Fruit fly (Drosophila melanogaster) whole organism, embryonic: ENCODE measurements around the gene Bug22.
A peak's percentile ranks its signal among the peaks of the same experiment; 100 is the strongest.

Source experiments
- Abd-B ChIP-seq: fragments of 200-800 bp; sonication (Bioruptor generic); optimal IDR thresholded peaks from 2 replicates; lab custom pipeline; 2018; ENCODE audit warnings: missing biosample characterization, mild to moderate bottlenecking, missing genetic modification characterization, moderate library complexity
- Adf1 ChIP-seq: fragments of 200-800 bp; sonication (Bioruptor generic); IDR thresholded peaks from 2 replicates; pipeline ENCODE4 v1.3.6; 2022; ENCODE audit warnings: missing biosample characterization, missing genetic modification characterization
- Atf-2 ChIP-seq: fragments of 200-800 bp; sonication (Bioruptor generic); optimal IDR thresholded peaks from 2 replicates; lab custom pipeline; 2016; ENCODE audit warnings: missing biosample characterization, missing genetic modification characterization
- CG10462 ChIP-seq: fragments of 200-800 bp; sonication (Bioruptor generic); optimal IDR thresholded peaks from 2 replicates; lab custom pipeline; 2016; ENCODE audit warnings: missing biosample characterization, missing genetic modification characterization
- CG11398 ChIP-seq: fragments of 200-800 bp; sonication (Bioruptor generic); optimal IDR thresholded peaks from 2 replicates; lab custom pipeline; 2016; ENCODE audit warnings: missing biosample characterization, missing genetic modification characterization
- CG11504 ChIP-seq: fragments of 200-800 bp; sonication (Bioruptor generic); optimal IDR thresholded peaks from 3 replicates; lab custom pipeline; 2019; ENCODE audit warnings: missing biosample characterization, mild to moderate bottlenecking, missing genetic modification characterization, moderate library complexity
- CG11695 ChIP-seq: fragments of 200-800 bp; sonication (Bioruptor generic); IDR thresholded peaks from 3 replicates; pipeline ENCODE4 v1.3.6; 2022; ENCODE audit warnings: missing biosample characterization, missing genetic modification characterization
- CG11723 ChIP-seq: fragments of 200-800 bp; sonication (Bioruptor generic); optimal IDR thresholded peaks from 2 replicates; lab custom pipeline; 2017; ENCODE audit warnings: missing biosample characterization, mild to moderate bottlenecking, missing genetic modification characterization
- CG12219 ChIP-seq: fragments of 200-800 bp; sonication (Bioruptor generic); optimal IDR thresholded peaks from 3 replicates; lab custom pipeline; 2018; ENCODE audit warnings: missing biosample characterization, mild to moderate bottlenecking, missing genetic modification characterization
- CG13287 ChIP-seq: fragments of 200-800 bp; sonication (Bioruptor generic); IDR thresholded peaks from 2 replicates; pipeline ENCODE4 v1.3.6; 2022; ENCODE audit warnings: missing biosample characterization, missing genetic modification characterization; ENCODE audit not compliant: partially characterized antibody
- CG17186 ChIP-seq: fragments of 200-800 bp; sonication (Bioruptor generic); optimal IDR thresholded peaks from 3 replicates; lab custom pipeline; 2017; ENCODE audit warnings: missing biosample characterization, missing genetic modification reagents, missing genetic modification characterization
- CG17328 ChIP-seq: fragments of 200-800 bp; sonication (Bioruptor generic); IDR thresholded peaks from 2 replicates; pipeline ENCODE4 v1.3.6; 2022; ENCODE audit warnings: missing biosample characterization, missing genetic modification characterization
- CG17612 ChIP-seq: fragments of 200-800 bp; sonication (Bioruptor generic); IDR thresholded peaks from 2 replicates; pipeline ENCODE4 v1.3.6; 2022; ENCODE audit warnings: missing biosample characterization, missing genetic modification characterization
- CG17802 ChIP-seq: fragments of 200-800 bp; sonication (Bioruptor generic); optimal IDR thresholded peaks from 2 replicates; lab custom pipeline; 2018; ENCODE audit warnings: missing biosample characterization, mild to moderate bottlenecking, missing genetic modification characterization, moderate library complexity
- CG4328 ChIP-seq: fragments of 200-800 bp; sonication (Bioruptor generic); optimal IDR thresholded peaks from 3 replicates; lab custom pipeline; 2017; ENCODE audit warnings: missing biosample characterization, missing genetic modification reagents, missing genetic modification characterization
- CG4360 ChIP-seq: fragments of 200-800 bp; sonication (Bioruptor generic); IDR thresholded peaks from 2 replicates; pipeline ENCODE4 v1.3.6; 2022; ENCODE audit warnings: missing biosample characterization, missing genetic modification characterization
- CG6654 ChIP-seq: fragments of 200-800 bp; sonication (Bioruptor generic); optimal IDR thresholded peaks from 2 replicates; lab custom pipeline; 2017; ENCODE audit warnings: missing biosample characterization, mild to moderate bottlenecking, missing genetic modification characterization
- CG8281 ChIP-seq: fragments of 200-800 bp; sonication (Bioruptor generic); optimal IDR thresholded peaks from 2 replicates; lab custom pipeline; 2018; ENCODE audit warnings: missing biosample characterization, mild to moderate bottlenecking, missing genetic modification characterization, moderate library complexity
- CG8290 ChIP-seq, 3 experiments: fragments of 200-800 bp; sonication (Bioruptor generic); optimal IDR thresholded peaks; 2 replicates each; lab custom pipeline; 2016 to 2019; ENCODE audit warnings: missing biosample characterization in 3 of 3, missing genetic modification characterization in 3 of 3, mild to moderate bottlenecking in 2 of 3, moderate library complexity in 1 of 3
- Chrac-16 ChIP-seq: fragments of 200-800 bp; sonication (Bioruptor generic); optimal IDR thresholded peaks from 3 replicates; lab custom pipeline; 2016; ENCODE audit warnings: missing biosample characterization, missing genetic modification characterization
- E2f1 ChIP-seq: fragments of 200-800 bp; sonication (Bioruptor generic); IDR thresholded peaks from 2 replicates; pipeline ENCODE4 v1.3.6; 2022; ENCODE audit warnings: missing biosample characterization, missing genetic modification characterization
- Eip74EF ChIP-seq, 2 experiments: fragments of 200-800 bp in 1 of 2; fragments of >200 bp in 1 of 2; sonication (Bioruptor generic) in 1 of 2; optimal IDR thresholded peaks; 2 replicates each; lab custom pipeline; 2017 to 2019; ENCODE audit warnings: missing biosample characterization in 2 of 2, missing genetic modification characterization in 2 of 2, mild to moderate bottlenecking in 1 of 2, moderate library complexity in 1 of 2
- H15 ChIP-seq: fragments of 200-800 bp; sonication (Bioruptor generic); IDR thresholded peaks from 3 replicates; pipeline ENCODE4 v1.3.6; 2022; ENCODE audit warnings: missing biosample characterization, missing genetic modification characterization
- Hr51 ChIP-seq, 2 experiments: fragments of 200-800 bp; sonication (Bioruptor generic); optimal IDR thresholded peaks; 2 replicates in 1 of 2; 3 replicates in 1 of 2; lab custom pipeline; 2016 to 2018; ENCODE audit warnings: missing biosample characterization in 2 of 2, missing genetic modification characterization in 2 of 2, mild to moderate bottlenecking in 1 of 2, moderate library complexity in 1 of 2
- Jarid2 ChIP-seq: fragments of 200-800 bp; sonication (Bioruptor generic); optimal IDR thresholded peaks from 3 replicates; lab custom pipeline; 2017; ENCODE audit warnings: mild to moderate bottlenecking, missing biosample characterization, missing genetic modification reagents, missing genetic modification characterization
- Kr ChIP-seq: fragments of 200-800 bp; sonication (Bioruptor generic); optimal IDR thresholded peaks from 2 replicates; lab custom pipeline; 2017; ENCODE audit warnings: missing biosample characterization, mild to moderate bottlenecking, missing genetic modification characterization
- Lim3 ChIP-seq: fragments of 200-800 bp; sonication (Bioruptor generic); IDR thresholded peaks from 2 replicates; pipeline ENCODE4 v1.3.6; 2022; ENCODE audit warnings: missing biosample characterization, missing genetic modification characterization
- Ravus ChIP-seq: fragments of 200-800 bp; sonication (Bioruptor generic); IDR thresholded peaks from 2 replicates; pipeline ENCODE4 v1.3.6; 2022; ENCODE audit warnings: missing biosample characterization, missing genetic modification characterization
- Sox100B ChIP-seq: fragments of 200-800 bp; sonication (Bioruptor generic); optimal IDR thresholded peaks from 3 replicates; lab custom pipeline; 2018; ENCODE audit warnings: missing biosample characterization, mild to moderate bottlenecking, missing genetic modification characterization
- Sox102F ChIP-seq: fragments of 200-800 bp; sonication (Bioruptor generic); optimal IDR thresholded peaks from 2 replicates; lab custom pipeline; 2018; ENCODE audit warnings: missing biosample characterization, mild to moderate bottlenecking, missing genetic modification characterization, moderate library complexity
- TFAM ChIP-seq: fragments of 200-800 bp; sonication (Bioruptor generic); optimal IDR thresholded peaks from 2 replicates; lab custom pipeline; 2017; ENCODE audit warnings: missing biosample characterization, missing genetic modification characterization, inconsistent platforms
- abd-A ChIP-seq: fragments of 200-800 bp; sonication (Bioruptor generic); optimal IDR thresholded peaks from 3 replicates; lab custom pipeline; 2019; ENCODE audit warnings: missing biosample characterization, mild to moderate bottlenecking, missing genetic modification characterization, moderate library complexity
- chn ChIP-seq: fragments of 200-800 bp; sonication (Bioruptor generic); optimal IDR thresholded peaks from 2 replicates; lab custom pipeline; 2016; ENCODE audit warnings: missing biosample characterization, missing genetic modification characterization
- danr ChIP-seq: fragments of 200-800 bp; sonication (Bioruptor generic); IDR thresholded peaks from 2 replicates; pipeline ENCODE4 v1.3.6; 2022; ENCODE audit warnings: missing biosample characterization, missing genetic modification characterization
- fd64A ChIP-seq: fragments of 200-800 bp; sonication (Bioruptor generic); optimal IDR thresholded peaks from 3 replicates; lab custom pipeline; 2018; ENCODE audit warnings: missing biosample characterization, mild to moderate bottlenecking, missing genetic modification characterization
- hbn ChIP-seq: fragments of 200-800 bp; sonication (Bioruptor generic); IDR thresholded peaks from 2 replicates; pipeline ENCODE4 v1.3.6; 2022; ENCODE audit warnings: missing biosample characterization, missing genetic modification characterization; ENCODE audit not compliant: partially characterized antibody
- kni ChIP-seq: fragments of 200-800 bp; sonication (Bioruptor generic); optimal IDR thresholded peaks from 3 replicates; lab custom pipeline; 2017; ENCODE audit warnings: mild to moderate bottlenecking, missing biosample characterization, missing genetic modification reagents, missing genetic modification characterization
- knrl ChIP-seq: fragments of 200-800 bp; sonication (Bioruptor generic); IDR thresholded peaks from 3 replicates; pipeline ENCODE4 v1.3.6; 2022; ENCODE audit warnings: missing biosample characterization, missing genetic modification characterization; ENCODE audit not compliant: partially characterized antibody
- nerfin-1 ChIP-seq: fragments of 200-800 bp; sonication (Bioruptor generic); optimal IDR thresholded peaks from 3 replicates; lab custom pipeline; 2019; ENCODE audit warnings: missing biosample characterization, mild to moderate bottlenecking, missing genetic modification characterization, moderate library complexity
- repo ChIP-seq: fragments of 200-800 bp; sonication (Bioruptor generic); optimal IDR thresholded peaks from 2 replicates; lab custom pipeline; 2016; ENCODE audit warnings: missing biosample characterization, missing genetic modification characterization
- run ChIP-seq: fragments of 200-800 bp; sonication (Bioruptor generic); optimal IDR thresholded peaks from 3 replicates; lab custom pipeline; 2018; ENCODE audit warnings: missing biosample characterization, mild to moderate bottlenecking, missing genetic modification characterization
- salm ChIP-seq: fragments of 200-800 bp; sonication (Bioruptor generic); optimal IDR thresholded peaks from 2 replicates; lab custom pipeline; 2018; ENCODE audit warnings: missing biosample characterization, mild to moderate bottlenecking, missing genetic modification characterization
- sim ChIP-seq: fragments of 200-800 bp; sonication (Bioruptor generic); IDR thresholded peaks from 2 replicates; pipeline ENCODE4 v1.3.6; 2022; ENCODE audit warnings: missing biosample characterization, missing genetic modification characterization
- slbo ChIP-seq: fragments of 200-800 bp; sonication (Bioruptor generic); IDR thresholded peaks from 2 replicates; pipeline ENCODE4 v1.3.6; 2022; ENCODE audit warnings: missing biosample characterization, missing genetic modification characterization
- stwl ChIP-seq: fragments of 200-800 bp; sonication (Bioruptor generic); optimal IDR thresholded peaks from 3 replicates; lab custom pipeline; 2018; ENCODE audit warnings: missing biosample characterization, mild to moderate bottlenecking, missing genetic modification characterization, moderate library complexity
- tgo ChIP-seq: fragments of 200-800 bp; sonication (Bioruptor generic); IDR thresholded peaks from 3 replicates; pipeline ENCODE4 v1.3.6; 2022; ENCODE audit warnings: missing biosample characterization, missing genetic modification characterization
- unc-4 ChIP-seq: fragments of 200-800 bp; sonication (Bioruptor generic); IDR thresholded peaks from 2 replicates; pipeline ENCODE4 v1.3.6; 2022; ENCODE audit warnings: missing biosample characterization, missing genetic modification characterization; ENCODE audit not compliant: partially characterized antibody

The Bug22 gene

dm6 chr2L:10413251-10414127 lies 17.2 kb downstream of the Bug22 start, which contains the start of the genes CG5355 and Klp31E (continued):
- TF ChIP-seq unc-4 (peak; percentile 65), CG17802 (tag; lab: Kevin White, UChicago) (peak; percentile 94), CG4328 (GFP tag; lab: Kevin White, UChicago) (peak; percentile 69), knrl (peak; percentile 67; the same call in 2 of the 3 replicates), CG17328 (peak; percentile 8; the same call in 1 of the 2 replicates), E2f1 (GFP tag; lab: Robert Waterston, UW) (no peak), Hr51 (GFP tag; optimal IDR thresholded peaks at IDR 0.05; lab: Kevin White, UChicago) (peak in 1 of 2 experiments; percentile 40), tgo (peak; percentile 64; the same call in 2 of the 3 replicates), Adf1 (GFP tag; lab: Robert Waterston, UW) (no peak), CG11723 (GFP tag; lab: Kevin White, UChicago) (peak; percentile 49), Sox100B (peak; percentile 72), danr (no peak), Sox102F (no peak), fd64A (GFP tag; lab: Kevin White, UChicago) (no peak), CG12219 (peak; percentile 40), CG13287 (GFP tag; lab: Robert Waterston, UW) (peak; percentile 75), CG8281 (tag; lab: Kevin White, UChicago) (no peak), CG10462 (GFP tag; lab: Kevin White, UChicago) (peak; percentile 24), nerfin-1 (peak; percentile 31), CG17186 (no peak), stwl (tag; lab: Kevin White, UChicago) (peak; percentile 3), TFAM (GFP tag; lab: Kevin White, UChicago) (no peak), slbo (GFP tag; lab: Robert Waterston, UW) (peak; percentile 81), Lim3 (no peak), chn (GFP tag; lab: Kevin White, UChicago) (peak; percentile 41), H15 (no peak), Atf-2 (GFP tag; lab: Kevin White, UChicago) (peak; percentile 45), hbn (GFP tag; lab: Robert Waterston, UW) (peak; percentile 80), CG11398 (GFP tag; lab: Kevin White, UChicago) (no peak), CG17612 (GFP tag; lab: Robert Waterston, UW) (no peak), CG11695 (GFP tag; lab: Robert Waterston, UW) (no peak; the same call in 2 of the 3 replicates), CG4360 (GFP tag; lab: Robert Waterston, UW) (no peak), CG11504 (tag; lab: Kevin White, UChicago) (peak; percentile 79), Kr (no peak), Chrac-16 (peak; percentile 66), Eip74EF (GFP tag; optimal IDR thresholded peaks at IDR 0.05; lab: Kevin White, UChicago) (no peak), kni (GFP tag; lab: Kevin White, UChicago) (no peak), abd-A (tag; lab: Kevin White, UChicago) (no peak), Jarid2 (no peak), Abd-B (no peak), sim (GFP tag; lab: Robert Waterston, UW) (no peak), repo (no peak), run (tag; lab: Kevin White, UChicago) (no peak), salm (tag; lab: Kevin White, UChicago) (peak; percentile 37), CG6654 (peak; percentile 42), CG8290 (GFP tag; optimal IDR thresholded peaks at IDR 0.05; lab: Kevin White, UChicago) (peak; percentile 24), CG8290 (tag; optimal IDR thresholded peaks at IDR 0.05; lab: Kevin White, UChicago) (no peak), Ravus (GFP tag; lab: Robert Waterston, UW) (no peak)
